Fruit fly (Drosophila melanogaster): ENCODE results near the gene CG17648.
A peak's percentile ranks its signal among the peaks of the same experiment; 100 is the strongest.

Gene CG17648

DNA sequence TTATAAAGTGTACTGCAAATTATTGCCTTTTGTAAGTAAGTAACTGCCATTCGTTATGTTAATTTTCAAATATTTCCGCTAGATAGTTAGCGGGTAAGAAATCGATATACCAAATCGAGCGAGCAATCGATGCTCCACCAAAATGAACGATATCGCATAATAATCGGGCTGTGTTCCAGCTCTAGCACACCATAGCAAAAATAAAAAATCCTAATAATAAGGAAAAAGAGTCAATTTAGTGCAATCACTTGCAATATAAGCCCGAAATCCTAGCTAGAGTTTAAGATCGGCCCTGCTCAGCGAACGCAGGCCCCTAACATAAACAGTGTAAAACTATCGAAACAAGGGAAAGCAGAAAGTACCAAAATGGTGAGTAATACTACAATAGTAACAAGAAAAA lies 47.4 kb upstream of the CG17648 start, which contains the start of gene cpb (continued):
- TF ChIP-seq CG3281 (GFP tag; optimal IDR thresholded peaks at IDR 0.05): no peak
- TF ChIP-seq CG10462 (GFP tag; optimal IDR thresholded peaks at IDR 0.05): no peak
- TF ChIP-seq ase (GFP tag; IDR thresholded peaks at IDR 0.05): no peak
- peak; percentile 91 for TF ChIP-seq tna (GFP tag; IDR thresholded peaks at IDR 0.05; ENCODE audit: partially characterized antibody)
- TF ChIP-seq CG6854 (GFP tag; optimal IDR thresholded peaks at IDR 0.05): no peak
- TF ChIP-seq phol (tag; optimal IDR thresholded peaks at IDR 0.05): peak; percentile 5
- TF ChIP-seq E2f2 (GFP tag; IDR thresholded peaks at IDR 0.05): peak; percentile 93
- no peak for TF ChIP-seq CG30431 (GFP tag; optimal IDR thresholded peaks at IDR 0.05)
- no peak for TF ChIP-seq CG13424 (tag; optimal IDR thresholded peaks at IDR 0.05)
- no peak for TF ChIP-seq Mrtf (GFP tag; IDR thresholded peaks at IDR 0.05)
- TF ChIP-seq CG13894 (tag; optimal IDR thresholded peaks at IDR 0.05): no peak
- TF ChIP-seq CG15696 (tag; optimal IDR thresholded peaks at IDR 0.05): no peak
- no peak for TF ChIP-seq nom (GFP tag; optimal IDR thresholded peaks at IDR 0.05)
- TF ChIP-seq NfI (GFP tag; optimal IDR thresholded peaks at IDR 0.05): no peak
- TF ChIP-seq ftz-f1 (GFP tag; optimal IDR thresholded peaks at IDR 0.05): no peak
- TF ChIP-seq CG1792 (GFP tag; optimal IDR thresholded peaks at IDR 0.05): no peak
- no peak for TF ChIP-seq CG11093 (GFP tag; IDR thresholded peaks at IDR 0.05)
- TF ChIP-seq psq (GFP tag; optimal IDR thresholded peaks at IDR 0.05): no peak
- no peak for TF ChIP-seq CG11696 (GFP tag; IDR thresholded peaks at IDR 0.05)
- TF ChIP-seq Myb (GFP tag; optimal IDR thresholded peaks at IDR 0.05): peak; percentile 88
- no peak for TF ChIP-seq CG17612 (GFP tag; IDR thresholded peaks at IDR 0.05)
- TF ChIP-seq kay (GFP tag; optimal IDR thresholded peaks at IDR 0.05): peak; percentile 73
- TF ChIP-seq CG6791 (GFP tag; IDR thresholded peaks at IDR 0.05; ENCODE audit: partially characterized antibody): peak; percentile 94
- TF ChIP-seq B-H1 (GFP tag; IDR thresholded peaks at IDR 0.05): no peak
- TF ChIP-seq lola (GFP tag; optimal IDR thresholded peaks at IDR 0.05): no peak
- no peak for TF ChIP-seq CG7745 (tag; optimal IDR thresholded peaks at IDR 0.05)
- no peak for TF ChIP-seq bigmax (GFP tag; optimal IDR thresholded peaks at IDR 0.05)
- peak; percentile 26 for TF ChIP-seq trem (tag; optimal IDR thresholded peaks at IDR 0.05)
- peak; percentile 89 for TF ChIP-seq CG7963 (GFP tag; IDR thresholded peaks at IDR 0.05; ENCODE audit: partially characterized antibody)
- peak; percentile 9 for TF ChIP-seq gro (GFP tag; optimal IDR thresholded peaks at IDR 0.05)
- no peak for TF ChIP-seq disco-r (GFP tag; optimal IDR thresholded peaks at IDR 0.05)
- no peak for TF ChIP-seq CG7372 (GFP tag; IDR thresholded peaks at IDR 0.05)
- no peak for TF ChIP-seq ken (GFP tag; IDR thresholded peaks at IDR 0.05)
- TF ChIP-seq dmrt11E (tag; optimal IDR thresholded peaks at IDR 0.05): no peak
- TF ChIP-seq amos (GFP tag; IDR thresholded peaks at IDR 0.05; ENCODE audit: partially characterized antibody): peak; percentile 93; the same call in 1 of the 2 replicates
- no peak for TF ChIP-seq pfk (GFP tag; optimal IDR thresholded peaks at IDR 0.05)
- TF ChIP-seq Antp (GFP tag; optimal IDR thresholded peaks at IDR 0.05): no peak
- TF ChIP-seq Nf-YA (GFP tag; IDR thresholded peaks at IDR 0.05): no peak
- TF ChIP-seq Dp (GFP tag; optimal IDR thresholded peaks at IDR 0.05): peak; percentile 86
- TF ChIP-seq stwl (tag; optimal IDR thresholded peaks at IDR 0.05): peak; percentile 61
- peak; percentile 92 for TF ChIP-seq bbx (GFP tag; IDR thresholded peaks at IDR 0.05; ENCODE audit: partially characterized antibody)
- peak; percentile 88 for TF ChIP-seq Dll (GFP tag; IDR thresholded peaks at IDR 0.05; ENCODE audit: partially characterized antibody)
- TF ChIP-seq sna (GFP tag; IDR thresholded peaks at IDR 0.05; ENCODE audit: partially characterized antibody): peak; percentile 68; the same call in 1 of the 2 replicates
- TF ChIP-seq Tbp (GFP tag; optimal IDR thresholded peaks at IDR 0.05): no peak
- TF ChIP-seq chinmo (GFP tag; IDR thresholded peaks at IDR 0.05; ENCODE audit: partially characterized antibody): peak; percentile 96; the same call in 3 of the 4 replicates
- no peak for TF ChIP-seq NC2α (GFP tag; optimal IDR thresholded peaks at IDR 0.05)
- peak; percentile 92 for TF ChIP-seq CG13287 (GFP tag; IDR thresholded peaks at IDR 0.05; ENCODE audit: partially characterized antibody)
- peak; percentile 88 for TF ChIP-seq CG42726 (GFP tag; IDR thresholded peaks at IDR 0.05; ENCODE audit: partially characterized antibody)
- peak; percentile 22 for TF ChIP-seq CG14710 (tag; optimal IDR thresholded peaks at IDR 0.05)
- TF ChIP-seq CG8089 (GFP tag; optimal IDR thresholded peaks at IDR 0.05): no peak
